Worm (Caenorhabditis elegans): ENCODE results near the gene ZK1251.3.

Gene ZK1251.3

ce11 chrIV:9672434-9672833 is 11.0 kb upstream of the ZK1251.3 start:
- TF ChIP-seq nhr-25 (tag; optimal IDR thresholded peaks at IDR 0.05) (peak; percentile 73), fos-1 (tag; optimal IDR thresholded peaks at IDR 0.05) (peak; percentile 39), lsy-2 (tag; optimal IDR thresholded peaks at IDR 0.05) (peak in 1 of 2 experiments; percentile 81), gmeb-1 (tag; optimal IDR thresholded peaks at IDR 0.05) (peak; percentile 44), crh-2 (tag; optimal IDR thresholded peaks at IDR 0.05) (peak; percentile 13), nhr-6 (tag; optimal IDR thresholded peaks at IDR 0.05) (no peak), elt-1 (tag; optimal IDR thresholded peaks at IDR 0.05) (no peak), ztf-11 (tag; optimal IDR thresholded peaks at IDR 0.05) (no peak), sma-9 (GFP tag; optimal IDR thresholded peaks at IDR 0.05) (peak; percentile 92), sma-9 (tag; optimal IDR thresholded peaks at IDR 0.05) (no peak), C34F6.9 (tag; optimal IDR thresholded peaks at IDR 0.05) (no peak), sma-3 (GFP tag; optimal IDR thresholded peaks at IDR 0.05) (peak; percentile 84), skn-1 (tag; optimal IDR thresholded peaks at IDR 0.05) (no peak), dmd-4 (tag; optimal IDR thresholded peaks at IDR 0.05) (no peak), Y55F3AM.14 (GFP tag; optimal IDR thresholded peaks at IDR 0.05) (peak; percentile 8), sem-4 (tag; optimal IDR thresholded peaks at IDR 0.05) (no peak), blmp-1 (tag; optimal IDR thresholded peaks at IDR 0.05; ENCODE audit: insufficient read depth) (peak; percentile 34), nhr-129 (tag; optimal IDR thresholded peaks at IDR 0.05) (peak; percentile 45), nhr-21 (tag; optimal IDR thresholded peaks at IDR 0.05) (peak; percentile 92), mdl-1 (tag; optimal IDR thresholded peaks at IDR 0.05) (peak in 1 of 2 experiments; percentile 41), unc-55 (GFP tag; optimal IDR thresholded peaks at IDR 0.05) (no peak)

- TF ChIP-seq nhr-11 (tag; optimal IDR thresholded peaks at IDR 0.05) (no peak), nhr-12 (tag; optimal IDR thresholded peaks at IDR 0.05) (no peak), lsy-2 (tag; optimal IDR thresholded peaks at IDR 0.05) (no peak), sma-9 (GFP tag; optimal IDR thresholded peaks at IDR 0.05) (peak; percentile 32), sma-9 (tag; optimal IDR thresholded peaks at IDR 0.05) (no peak), ztf-4 (tag; optimal IDR thresholded peaks at IDR 0.05) (no peak), alr-1 (tag; optimal IDR thresholded peaks at IDR 0.05) (no peak), zag-1 (tag; optimal IDR thresholded peaks at IDR 0.05) (no peak), nhr-25 (tag; optimal IDR thresholded peaks at IDR 0.05) (peak; percentile 41), ama-1 (optimal IDR thresholded peaks at IDR 0.05) (no peak), nhr-21 (tag; optimal IDR thresholded peaks at IDR 0.05) (no peak), F13H6.1 (tag; optimal IDR thresholded peaks at IDR 0.05) (no peak), blmp-1 (tag; optimal IDR thresholded peaks at IDR 0.05; ENCODE audit: insufficient read depth) (peak; percentile 81), nhr-10 (tag; optimal IDR thresholded peaks at IDR 0.05) (no peak)
These were observed 10.3 kb upstream of the ZK1251.3 start for ce11 chrIV:9673206-9673605.

- TF ChIP-seq zag-1 (tag; optimal IDR thresholded peaks at IDR 0.05) (no peak), fos-1 (tag; optimal IDR thresholded peaks at IDR 0.05) (peak; percentile 25), elt-1 (tag; optimal IDR thresholded peaks at IDR 0.05) (peak; percentile 48), mdl-1 (tag; optimal IDR thresholded peaks at IDR 0.05) (peak in 1 of 2 experiments; percentile 30), crh-2 (tag; optimal IDR thresholded peaks at IDR 0.05) (peak; percentile 71), alr-1 (tag; optimal IDR thresholded peaks at IDR 0.05) (no peak), sma-9 (GFP tag; optimal IDR thresholded peaks at IDR 0.05) (peak; percentile 60), sma-9 (tag; optimal IDR thresholded peaks at IDR 0.05) (no peak)
These were observed 9.6 kb upstream of the ZK1251.3 start for ce11 chrIV:9673683-9674336.

- no peak for TF ChIP-seq F13H6.1 (tag; optimal IDR thresholded peaks at IDR 0.05)
- TF ChIP-seq lsy-2 (tag; optimal IDR thresholded peaks at IDR 0.05), result no peak
- TF ChIP-seq sma-3 (GFP tag; optimal IDR thresholded peaks at IDR 0.05), result no peak
- no peak for TF ChIP-seq lin-11 (tag; optimal IDR thresholded peaks at IDR 0.05)
- no peak for TF ChIP-seq unc-39 (tag; optimal IDR thresholded peaks at IDR 0.05)
- no peak for TF ChIP-seq mbf-1 (tag; optimal IDR thresholded peaks at IDR 0.05)
- no peak for TF ChIP-seq ztf-11 (tag; optimal IDR thresholded peaks at IDR 0.05)
- TF ChIP-seq mab-5 (tag; optimal IDR thresholded peaks at IDR 0.05), result no peak
These were observed 7.9 kb upstream of the ZK1251.3 start, which contains the start of gene nhr-34 for ce11 chrIV:9675572-9675971. TSS of gene nhr-34 (minus strand) at chrIV:9675672.

- TF ChIP-seq F13H6.1 (tag; optimal IDR thresholded peaks at IDR 0.05), result peak; percentile 32
- no peak for TF ChIP-seq elt-1 (tag; optimal IDR thresholded peaks at IDR 0.05)
- TF ChIP-seq mdl-1 (tag; optimal IDR thresholded peaks at IDR 0.05), result peak in 1 of 2 experiments; percentile 30
- TF ChIP-seq sma-9 (GFP tag; optimal IDR thresholded peaks at IDR 0.05), result peak; percentile 75
- TF ChIP-seq sma-9 (tag; optimal IDR thresholded peaks at IDR 0.05), result no peak
- peak; percentile 73 for TF ChIP-seq fos-1 (tag; optimal IDR thresholded peaks at IDR 0.05)
- TF ChIP-seq ZK546.5 (tag; optimal IDR thresholded peaks at IDR 0.05), result no peak
- TF ChIP-seq nhr-129 (tag; optimal IDR thresholded peaks at IDR 0.05), result peak; percentile 32
- no peak for TF ChIP-seq mab-5 (tag; optimal IDR thresholded peaks at IDR 0.05)
- no peak for TF ChIP-seq nhr-237 (tag; optimal IDR thresholded peaks at IDR 0.05)
- peak; percentile 13 for TF ChIP-seq gmeb-1 (tag; optimal IDR thresholded peaks at IDR 0.05)
- TF ChIP-seq crh-2 (tag; optimal IDR thresholded peaks at IDR 0.05), result peak; percentile 71
- TF ChIP-seq ceh-16 (tag; optimal IDR thresholded peaks at IDR 0.05), result no peak
These were observed 6.9 kb upstream of the ZK1251.3 start for ce11 chrIV:9676535-9676934.

Measured in whole organism, L2 larva.